Worm (Caenorhabditis elegans) whole organism, midembryonic: ENCODE measurements around the gene srm-6.
"Not testable (repeated sequence)": the region's sequence is repeated elsewhere in the genome, so short reads cannot be mapped to it uniquely, and the experiment has no call there.

Experiments used
- T22C8.4 ChIP-seq: fragments of 200-800 bp; sonication (Bioruptor generic); IDR thresholded peaks from 2 replicates; pipeline ENCODE4 v1.3.6; 2022; ENCODE audit warnings: missing genetic modification characterization, missing compliant biosample characterization
- cog-1 ChIP-seq: sonication (generic microtip); optimal IDR thresholded peaks from 2 replicates; lab custom pipeline; 2016; ENCODE audit warnings: missing genetic modification characterization, missing compliant biosample characterization
- flt-1 ChIP-seq: fragments of 200-800 bp; sonication (Bioruptor generic); IDR thresholded peaks from 2 replicates; pipeline ENCODE4 v1.3.6; 2022; ENCODE audit warnings: missing genetic modification characterization, missing compliant biosample characterization
- klf-2 ChIP-seq: fragments of 200-800 bp; sonication (Bioruptor generic); conservative IDR thresholded peaks from 2 replicates; pipeline ENCODE4 v1.3.6; 2022; ENCODE audit warnings: missing genetic modification reagents, missing genetic modification characterization, missing compliant biosample characterization
- med-1 ChIP-seq: sonication (generic microtip); optimal IDR thresholded peaks from 2 replicates; lab custom pipeline; 2017; ENCODE audit warnings: missing genetic modification characterization, mild to moderate bottlenecking, missing compliant biosample characterization, antibody characterized with exemption, missing genetic modification reagents; ENCODE audit not compliant: insufficient read depth
- ref-1 ChIP-seq: fragments of 200-800 bp; sonication (Bioruptor generic); conservative IDR thresholded peaks from 2 replicates; pipeline ENCODE4 v1.3.6; 2022; ENCODE audit warnings: missing genetic modification reagents, missing genetic modification characterization, missing compliant biosample characterization
- tab-1 ChIP-seq: fragments of 200-800 bp; sonication (Bioruptor generic); IDR thresholded peaks from 2 replicates; pipeline ENCODE4 v1.3.6; 2022; ENCODE audit warnings: missing genetic modification characterization, missing compliant biosample characterization
- ztf-23 ChIP-seq: fragments of 200-800 bp; sonication (Bioruptor generic); IDR thresholded peaks from 2 replicates; pipeline ENCODE4 v1.3.6; 2022; ENCODE audit warnings: missing genetic modification reagents, missing genetic modification characterization, missing compliant biosample characterization
- ztf-29 ChIP-seq: fragments of 200-800 bp; sonication (Bioruptor generic); IDR thresholded peaks from 2 replicates; pipeline ENCODE4 v1.3.6; 2022; ENCODE audit warnings: missing genetic modification reagents, missing genetic modification characterization, missing compliant biosample characterization

Gene srm-6

ce11 chrV:14308164-14308563 is 28.6 kb upstream of the srm-6 start, which contains the start of gene spig-5:
TSS of gene spig-5 (plus strand) at chrV:14308464.
- not testable (repeated sequence) for TF ChIP-seq ztf-29; flt-1; cog-1 (tag; lab: Kevin White, UChicago)

DNA sequence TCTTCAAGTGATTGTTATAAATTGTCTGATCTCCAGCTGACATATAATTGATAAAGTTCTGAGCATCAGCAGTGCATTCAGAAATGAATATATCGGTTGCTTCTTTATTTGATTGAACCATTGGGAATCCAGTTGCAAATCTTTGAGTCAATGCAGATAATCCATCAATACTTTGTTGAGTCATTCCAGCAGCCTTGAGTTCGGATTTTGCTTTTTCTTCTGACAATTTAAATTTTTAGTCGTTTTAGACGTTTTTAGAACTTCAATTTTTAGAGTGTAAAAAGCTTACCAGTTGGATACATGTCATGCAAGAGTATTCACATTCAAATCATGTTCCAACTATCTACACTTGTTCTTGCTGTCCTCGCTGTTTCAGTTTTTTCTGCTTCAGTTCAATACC is 27.1 kb upstream of the srm-6 start, which contains the start of gene F14D7.14:
TSS of gene F14D7.14 (plus strand) at position 301 of the 400 bp plus-strand sequence.
- TF ChIP-seq med-1; ztf-23 (GFP tag; lab: Robert Waterston, UW); cog-1 (tag; lab: Kevin White, UChicago): not testable (repeated sequence)

DNA sequence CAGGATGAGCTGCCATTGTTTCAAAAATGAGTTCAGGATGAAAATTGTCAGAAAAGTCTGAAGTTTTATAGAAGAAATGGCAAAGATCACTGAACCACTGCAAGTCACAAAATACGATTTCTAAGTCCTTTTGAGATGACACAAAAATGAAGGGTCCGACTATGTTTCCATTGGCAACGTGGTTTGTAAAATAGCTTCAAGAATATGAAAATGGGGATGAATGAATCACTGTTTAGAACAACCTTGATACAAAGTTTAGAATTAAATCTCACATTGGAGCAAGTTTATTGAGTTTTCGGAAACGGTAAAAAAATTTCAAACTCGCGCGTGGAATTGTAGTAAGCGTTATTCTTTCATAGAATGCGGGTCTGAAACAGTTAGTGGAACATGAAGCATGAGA is 25.6 kb upstream of the srm-6 start, which contains the start of gene ddn-3:
TSS of gene ddn-3 (minus strand) at position 101 of the 400 bp plus-strand sequence.
- TF ChIP-seq klf-2 (GFP tag; lab: Robert Waterston, UW): no peak
- no peak for TF ChIP-seq ztf-23 (GFP tag; lab: Robert Waterston, UW)
- TF ChIP-seq cog-1 (tag; lab: Kevin White, UChicago): no peak
- no peak for TF ChIP-seq tab-1 (GFP tag; lab: Robert Waterston, UW)
- TF ChIP-seq ref-1: no peak
- no peak for TF ChIP-seq ztf-29
- TF ChIP-seq T22C8.4: no peak
- TF ChIP-seq med-1: no peak
- TF ChIP-seq flt-1: no peak

DNA sequence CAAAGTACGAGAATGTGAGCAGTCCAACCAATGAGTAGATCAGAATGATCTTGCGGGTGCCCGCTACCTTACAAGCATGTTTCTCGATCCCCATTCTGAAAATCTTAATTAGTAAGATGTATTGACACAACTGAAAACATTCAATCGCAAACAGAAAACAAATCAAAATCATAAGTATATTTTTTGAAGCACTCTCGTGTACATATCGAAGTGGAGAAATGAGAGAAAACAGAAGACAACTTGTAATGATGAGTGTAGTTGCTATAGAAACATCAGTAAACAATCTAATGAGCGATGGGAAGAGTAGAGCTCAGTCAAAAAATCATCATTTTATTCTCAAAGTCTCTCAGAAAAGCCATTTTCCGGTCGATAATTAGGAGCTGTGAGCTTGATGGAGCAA is 24.1 kb upstream of the srm-6 start, which contains the start of gene F14D7.8:
TSS of gene F14D7.8 (minus strand) at position 101 of the 400 bp plus-strand sequence.
- no peak for TF ChIP-seq ztf-29
- TF ChIP-seq med-1: no peak
- no peak for TF ChIP-seq flt-1
- no peak for TF ChIP-seq ztf-23 (GFP tag; lab: Robert Waterston, UW)
- TF ChIP-seq T22C8.4: no peak
- no peak for TF ChIP-seq tab-1 (GFP tag; lab: Robert Waterston, UW)
- TF ChIP-seq cog-1 (tag; lab: Kevin White, UChicago): no peak
- TF ChIP-seq ref-1: no peak
- TF ChIP-seq klf-2 (GFP tag; lab: Robert Waterston, UW): no peak

DNA sequence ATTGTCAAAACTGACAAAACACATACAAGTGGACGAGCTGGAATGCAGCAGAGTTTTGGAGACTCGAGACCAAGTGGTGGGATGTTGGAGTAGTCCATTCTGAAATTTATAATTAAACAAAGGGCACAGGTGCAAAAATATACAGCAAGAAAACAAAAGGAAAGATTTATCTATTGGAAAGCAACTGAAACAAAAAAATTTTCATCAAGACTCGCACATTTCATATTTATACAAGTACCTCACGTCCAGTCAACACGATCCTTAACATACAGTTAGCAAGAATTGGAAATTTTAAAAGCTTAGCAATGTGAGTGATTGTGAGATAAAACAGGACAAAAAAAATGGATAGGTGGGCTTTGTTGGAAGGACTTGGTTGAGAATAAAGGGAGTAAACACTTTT is 22.5 kb upstream of the srm-6 start, which contains the start of gene F47B8.1:
TSS of gene F47B8.1 (minus strand) at position 101 of the 400 bp plus-strand sequence.
- no peak for TF ChIP-seq flt-1
- no peak for TF ChIP-seq T22C8.4
- TF ChIP-seq ref-1: no peak
- TF ChIP-seq klf-2 (GFP tag; lab: Robert Waterston, UW): no peak
- TF ChIP-seq tab-1 (GFP tag; lab: Robert Waterston, UW): no peak

DNA sequence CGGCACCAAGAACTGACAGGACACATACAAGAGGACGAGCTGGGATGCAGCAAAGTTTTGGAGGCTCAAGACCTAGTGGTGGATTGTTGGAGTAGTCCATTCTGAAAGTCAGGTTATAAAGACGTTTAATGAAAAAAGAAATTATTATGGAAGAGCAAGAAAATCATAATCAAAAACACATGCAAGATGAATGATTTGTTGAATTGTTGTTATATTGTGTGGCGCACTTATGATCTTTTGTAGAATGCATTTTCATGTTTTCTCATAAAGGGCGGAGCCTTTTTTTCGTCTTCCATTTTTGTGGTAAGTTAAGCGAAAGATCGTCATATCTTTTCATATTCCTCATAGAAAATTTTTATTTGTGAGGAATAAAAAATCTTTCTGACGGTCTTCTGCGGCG is 20.2 kb upstream of the srm-6 start, which contains the start of gene F47B8.2:
TSS of gene F47B8.2 (minus strand) at position 101 of the 400 bp plus-strand sequence.
- TF ChIP-seq tab-1 (GFP tag; lab: Robert Waterston, UW): no peak
- no peak for TF ChIP-seq ztf-29
- no peak for TF ChIP-seq cog-1 (tag; lab: Kevin White, UChicago)
- no peak for TF ChIP-seq ztf-23 (GFP tag; lab: Robert Waterston, UW)
- no peak for TF ChIP-seq ref-1
- TF ChIP-seq T22C8.4: no peak
- no peak for TF ChIP-seq klf-2 (GFP tag; lab: Robert Waterston, UW)
- TF ChIP-seq med-1: no peak
- TF ChIP-seq flt-1: no peak

DNA sequence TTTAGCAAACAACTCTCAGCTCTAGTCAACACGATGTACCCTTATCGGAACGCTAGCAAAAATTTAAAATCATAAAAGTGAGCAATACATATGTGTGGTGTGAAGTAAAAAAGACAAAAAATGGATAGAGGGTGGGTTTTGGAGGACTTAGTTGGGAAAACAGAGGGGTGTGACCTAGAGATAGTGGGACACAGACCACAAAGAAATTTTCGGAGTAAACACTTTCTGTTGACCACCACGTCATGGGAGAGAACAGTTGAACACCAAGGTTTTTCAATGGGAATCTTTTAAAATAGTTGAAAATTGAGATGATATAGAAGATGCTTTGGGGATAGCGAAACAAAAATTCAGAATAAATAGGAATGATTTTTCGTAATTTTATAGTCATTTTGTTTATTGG is 19.6 kb upstream of the srm-6 start:
- TF ChIP-seq flt-1 (no peak), med-1 (no peak), tab-1 (GFP tag; lab: Robert Waterston, UW) (no peak), ztf-23 (GFP tag; lab: Robert Waterston, UW) (no peak), ztf-29 (no peak), cog-1 (tag; lab: Kevin White, UChicago) (no peak), ref-1 (no peak), T22C8.4 (no peak)

DNA sequence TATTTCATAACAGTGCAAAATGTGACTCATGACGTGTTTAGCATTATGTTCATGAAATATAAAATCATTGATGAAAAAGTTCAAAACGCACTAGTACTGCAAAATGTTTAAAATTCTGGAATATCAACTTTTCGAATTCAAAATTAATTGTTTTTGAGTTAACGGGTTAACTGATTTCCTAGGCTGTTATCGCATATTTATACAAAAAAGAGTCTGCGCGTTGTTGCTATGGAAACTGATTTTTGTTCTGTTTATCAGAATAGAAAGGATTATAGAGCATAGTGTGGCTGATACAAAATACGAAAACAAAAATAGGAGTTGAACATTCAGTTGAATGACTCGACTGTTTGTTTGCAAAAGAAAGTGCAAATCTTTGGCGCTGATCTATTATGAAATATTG is 19.1 kb upstream of the srm-6 start:
- no peak for TF ChIP-seq flt-1
- no peak for TF ChIP-seq med-1
- no peak for TF ChIP-seq ref-1
- TF ChIP-seq klf-2 (GFP tag; lab: Robert Waterston, UW): no peak
- TF ChIP-seq T22C8.4: no peak
- no peak for TF ChIP-seq ztf-29
- no peak for TF ChIP-seq ztf-23 (GFP tag; lab: Robert Waterston, UW)
- no peak for TF ChIP-seq tab-1 (GFP tag; lab: Robert Waterston, UW)
- TF ChIP-seq cog-1 (tag; lab: Kevin White, UChicago): no peak

DNA sequence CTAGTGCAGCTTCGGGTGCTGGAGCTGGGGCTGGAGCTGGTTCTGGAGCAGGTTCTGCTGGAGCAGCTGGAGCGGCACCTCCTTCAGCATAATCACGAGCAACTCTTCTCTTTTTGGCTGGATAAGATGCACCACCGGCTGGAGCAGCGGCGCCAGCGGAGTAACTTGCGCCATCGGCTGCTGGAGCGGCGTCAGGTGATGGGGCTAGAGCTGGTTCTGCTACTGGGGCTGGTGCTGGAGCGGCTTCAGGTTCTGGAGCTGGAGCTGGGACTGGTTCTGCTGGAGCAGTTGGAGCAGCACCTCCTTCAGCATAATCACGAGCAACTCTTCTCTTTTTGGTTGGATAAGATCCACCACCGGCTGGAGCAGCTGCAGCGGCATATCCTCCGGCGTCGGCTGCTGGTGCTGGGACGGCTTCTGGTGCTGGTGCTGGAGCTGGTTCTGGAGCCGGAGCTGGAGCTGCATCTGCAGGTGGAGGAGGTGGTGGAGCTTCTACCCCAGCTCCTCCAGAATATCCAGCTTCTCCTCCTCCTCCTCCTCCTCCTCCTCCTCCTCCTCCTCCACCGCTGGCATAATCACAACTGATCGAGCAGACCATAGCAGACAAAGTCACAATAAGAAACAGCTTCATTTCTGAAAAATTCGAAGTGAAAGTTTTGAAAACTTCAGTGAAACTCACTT is 17.5 kb upstream of the srm-6 start, which contains the start of gene F47B8.13:
TSS of gene F47B8.13 (minus strand) at position 631 of the 681 bp plus-strand sequence.
- TF ChIP-seq tab-1 (GFP tag; lab: Robert Waterston, UW) (no peak), ztf-23 (GFP tag; lab: Robert Waterston, UW) (no peak), T22C8.4 (no peak), flt-1 (no peak), med-1 (no peak), ztf-29 (no peak), ref-1 (no peak), klf-2 (GFP tag; lab: Robert Waterston, UW) (no peak), cog-1 (tag; lab: Kevin White, UChicago) (no peak)

DNA sequence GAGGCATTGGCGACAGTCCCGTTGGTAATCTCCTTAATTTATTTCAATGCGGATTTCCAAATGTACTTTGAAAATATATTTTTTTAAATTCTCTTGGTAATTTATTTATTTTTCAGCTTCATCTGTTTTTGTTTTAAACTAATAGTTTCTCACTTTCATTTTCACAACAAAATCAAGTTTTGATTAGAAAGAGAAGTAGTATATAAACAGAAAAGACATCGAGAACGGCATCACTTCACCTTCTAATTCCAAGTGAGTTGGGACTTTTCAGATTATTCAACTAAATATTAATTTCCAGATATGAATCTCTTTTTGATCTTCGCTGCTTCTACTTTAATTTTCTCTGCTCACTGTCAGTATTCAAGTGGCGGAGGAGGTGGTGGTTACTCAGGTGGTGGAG is 16.5 kb upstream of the srm-6 start, which contains the start of gene F47B8.14:
TSS of gene F47B8.14 (plus strand) at position 301 of the 400 bp plus-strand sequence.
- TF ChIP-seq tab-1 (GFP tag; lab: Robert Waterston, UW): no peak
- TF ChIP-seq ztf-23 (GFP tag; lab: Robert Waterston, UW): no peak
- no peak for TF ChIP-seq flt-1
- no peak for TF ChIP-seq med-1
- no peak for TF ChIP-seq klf-2 (GFP tag; lab: Robert Waterston, UW)
- TF ChIP-seq ztf-29: no peak
- TF ChIP-seq T22C8.4: no peak
- TF ChIP-seq cog-1 (tag; lab: Kevin White, UChicago): no peak
- TF ChIP-seq ref-1: no peak
